Worm (Caenorhabditis elegans) whole organism, young adult: ENCODE measurements around the gene T25B9.2.

Experiments used
- B0019.2 ChIP-seq: fragments of 200-800 bp; sonication (Bioruptor generic); conservative IDR thresholded peaks from 2 replicates; pipeline ENCODE4 v1.3.6; 2022; ENCODE audit warnings: missing genetic modification reagents, missing genetic modification characterization, missing compliant biosample characterization
- ZK185.1 ChIP-seq: sonication (generic microtip); optimal IDR thresholded peaks from 2 replicates; lab custom pipeline; 2016; ENCODE audit warnings: mild to moderate bottlenecking, missing genetic modification characterization, missing compliant biosample characterization; ENCODE audit not compliant: poor library complexity, severe bottlenecking
- akir-1 ChIP-seq: fragments of 200-800 bp; sonication (Bioruptor generic); optimal IDR thresholded peaks from 2 replicates; lab custom pipeline; 2018; ENCODE audit warnings: mild to moderate bottlenecking, missing genetic modification characterization, moderate library complexity, missing compliant biosample characterization
- die-1 ChIP-seq: sonication (generic microtip); optimal IDR thresholded peaks from 2 replicates; lab custom pipeline; 2016; ENCODE audit warnings: missing genotype, mild to moderate bottlenecking, missing genetic modification characterization, missing compliant biosample characterization
- dox-1 ChIP-seq: fragments of 200-800 bp; sonication (Bioruptor generic); IDR thresholded peaks from 2 replicates; pipeline ENCODE4 v1.3.6; 2022; ENCODE audit warnings: missing genetic modification reagents, missing genetic modification characterization, missing compliant biosample characterization
- hlh-12 ChIP-seq: sonication (generic microtip); optimal IDR thresholded peaks from 2 replicates; lab custom pipeline; 2016; ENCODE audit warnings: missing genetic modification characterization, missing compliant biosample characterization
- lin-35 ChIP-seq, 3 experiments: fragments of 150-350 bp in 2 of 3; sonication (generic microtip) in 1 of 3; optimal IDR thresholded peaks; 2 replicates each; lab custom pipeline; 2014 to 2018; ENCODE audit warnings: missing biosample characterization in 3 of 3, missing genetic modification characterization in 3 of 3, missing genetic modification reagents in 3 of 3
- mxl-1 ChIP-seq: sonication (generic microtip); optimal IDR thresholded peaks from 2 replicates; lab custom pipeline; 2016; ENCODE audit warnings: missing genetic modification characterization, missing compliant biosample characterization
- nhr-27 ChIP-seq: fragments of 200-800 bp; sonication (Bioruptor generic); optimal IDR thresholded peaks from 2 replicates; lab custom pipeline; 2018; ENCODE audit warnings: mild to moderate bottlenecking, missing genetic modification characterization, moderate library complexity, missing compliant biosample characterization
- rec-8 ChIP-seq, 2 experiments: sonication (generic microtip); optimal IDR thresholded peaks; 2 replicates each; lab custom pipeline; 2016; ENCODE audit warnings: mild to moderate bottlenecking in 2 of 2, missing genetic modification characterization in 2 of 2, missing genetic modification reagents in 2 of 2, missing genotype in 2 of 2, missing biosample characterization in 1 of 2, missing compliant biosample characterization in 1 of 2, moderate library complexity in 1 of 2
- snpc-4 ChIP-seq, 5 experiments: fragments of 150-350 bp in 1 of 5; sonication (generic microtip) in 4 of 5; optimal IDR thresholded peaks; 2 replicates each; lab custom pipeline; 2014 to 2018; ENCODE audit warnings: missing genetic modification characterization in 5 of 5, missing biosample characterization in 3 of 5, antibody characterized with exemption in 2 of 5, mild to moderate bottlenecking in 2 of 5, missing compliant biosample characterization in 2 of 5, missing genotype in 2 of 5, moderate library complexity in 2 of 5, missing genetic modification reagents in 1 of 5
- unc-130 ChIP-seq: sonication (generic microtip); optimal IDR thresholded peaks from 2 replicates; lab custom pipeline; 2016; ENCODE audit warnings: missing genetic modification reagents, missing genetic modification characterization, missing compliant biosample characterization

- no peak for TF ChIP-seq snpc-4 (GFP tag; optimal IDR thresholded peaks at IDR 0.05; lab: Kevin White, UChicago)
- no peak for TF ChIP-seq snpc-4 (tag; optimal IDR thresholded peaks at IDR 0.05; lab: Kevin White, UChicago)
- TF ChIP-seq rec-8 (tag; optimal IDR thresholded peaks at IDR 0.05; lab: Kevin White, UChicago): no peak
- TF ChIP-seq hlh-12 (tag; lab: Kevin White, UChicago): no peak
- TF ChIP-seq B0019.2: no peak
- no peak for TF ChIP-seq nhr-27 (tag; lab: Kevin White, UChicago)
- no peak for TF ChIP-seq akir-1 (GFP tag; lab: Kevin White, UChicago)
- TF ChIP-seq unc-130: no peak
- TF ChIP-seq die-1 (tag; lab: Kevin White, UChicago): no peak
- TF ChIP-seq ZK185.1 (tag; lab: Kevin White, UChicago): no peak
- TF ChIP-seq mxl-1 (tag; lab: Kevin White, UChicago): no peak
- no peak for TF ChIP-seq lin-35 (GFP tag; optimal IDR thresholded peaks at IDR 0.05; lab: Kevin White, UChicago)
- TF ChIP-seq dox-1 (GFP tag; lab: Robert Waterston, UW): no peak
Measured at ce11 chrIV:10781346-10781745, 29.7 kb upstream of the T25B9.2 start.
